Worm (Caenorhabditis elegans) whole organism, early embryonic: ENCODE measurements around the gene B0034.1.

ENCODE experiments used
- B0310.2 ChIP-seq: sonication (generic microtip); optimal IDR thresholded peaks from 2 replicates; lab custom pipeline; 2016; ENCODE audit warnings: mild to moderate bottlenecking, missing genetic modification characterization, missing compliant biosample characterization
- F13C5.2 ChIP-seq: sonication (generic microtip); optimal IDR thresholded peaks from 2 replicates; lab custom pipeline; 2017; ENCODE audit warnings: mild to moderate bottlenecking, missing genetic modification characterization, inconsistent platforms, missing compliant biosample characterization
- aly-1 ChIP-seq: sonication (generic microtip); optimal IDR thresholded peaks from 2 replicates; lab custom pipeline; 2016; ENCODE audit warnings: missing genetic modification characterization, missing compliant biosample characterization
- ama-1 ChIP-seq: fragments of 150-350 bp; optimal IDR thresholded peaks from 2 replicates; lab custom pipeline; 2014
- ceh-13 ChIP-seq: fragments of 200-800 bp; sonication (Bioruptor generic); optimal IDR thresholded peaks from 2 replicates; lab custom pipeline; 2018; ENCODE audit warnings: mild to moderate bottlenecking, missing genetic modification characterization, missing compliant biosample characterization
- ceh-36 ChIP-seq: sonication (generic microtip); optimal IDR thresholded peaks from 2 replicates; lab custom pipeline; 2016; ENCODE audit warnings: missing genetic modification characterization, inconsistent platforms, missing compliant biosample characterization
- ets-7 ChIP-seq: sonication (generic microtip); optimal IDR thresholded peaks from 2 replicates; lab custom pipeline; 2016; ENCODE audit warnings: missing genotype, missing genetic modification characterization, missing compliant biosample characterization
- flt-1 ChIP-seq: fragments of 200-800 bp; sonication (Bioruptor generic); IDR thresholded peaks from 2 replicates; pipeline ENCODE4 v1.3.6; 2022; ENCODE audit warnings: missing genetic modification characterization, missing compliant biosample characterization
- hmbx-1 ChIP-seq: sonication (generic microtip); optimal IDR thresholded peaks from 2 replicates; lab custom pipeline; 2016; ENCODE audit warnings: mild to moderate bottlenecking, missing genetic modification characterization, missing compliant biosample characterization
- hmg-4 ChIP-seq: fragments of 200-800 bp; sonication (Bioruptor generic); optimal IDR thresholded peaks from 2 replicates; lab custom pipeline; 2018; ENCODE audit warnings: mild to moderate bottlenecking, missing genetic modification characterization, missing compliant biosample characterization
- hnd-1 ChIP-seq: sonication (generic microtip); optimal IDR thresholded peaks from 2 replicates; lab custom pipeline; 2016; ENCODE audit warnings: missing genetic modification characterization, missing compliant biosample characterization
- pes-1 ChIP-seq: fragments of 200-800 bp; sonication (Bioruptor generic); IDR thresholded peaks from 2 replicates; pipeline ENCODE4 v1.3.6; 2022; ENCODE audit warnings: missing genetic modification reagents, missing genetic modification characterization, missing compliant biosample characterization
- scrt-1 ChIP-seq: fragments of 200-800 bp; sonication (Bioruptor generic); IDR thresholded peaks from 2 replicates; pipeline ENCODE4 v1.3.6; 2022; ENCODE audit warnings: missing genetic modification characterization, missing compliant biosample characterization
- sea-1 ChIP-seq: fragments of 200-800 bp; sonication (Bioruptor generic); conservative IDR thresholded peaks from 2 replicates; pipeline ENCODE4 v1.3.6; 2022; ENCODE audit warnings: missing genetic modification characterization, missing compliant biosample characterization
- tbx-11 ChIP-seq: fragments of 200-800 bp; sonication (Bioruptor generic); IDR thresholded peaks from 2 replicates; pipeline ENCODE4 v1.3.6; 2022; ENCODE audit warnings: missing genetic modification characterization, missing compliant biosample characterization
- tbx-37 ChIP-seq: fragments of 200-800 bp; sonication (Bioruptor generic); conservative IDR thresholded peaks from 2 replicates; pipeline ENCODE4 v1.3.6; 2022; ENCODE audit warnings: missing genetic modification reagents, missing genetic modification characterization, missing compliant biosample characterization
- tra-4 ChIP-seq: sonication (generic microtip); optimal IDR thresholded peaks from 2 replicates; lab custom pipeline; 2017; ENCODE audit warnings: missing genetic modification characterization, missing compliant biosample characterization

Gene B0034.1

DNA sequence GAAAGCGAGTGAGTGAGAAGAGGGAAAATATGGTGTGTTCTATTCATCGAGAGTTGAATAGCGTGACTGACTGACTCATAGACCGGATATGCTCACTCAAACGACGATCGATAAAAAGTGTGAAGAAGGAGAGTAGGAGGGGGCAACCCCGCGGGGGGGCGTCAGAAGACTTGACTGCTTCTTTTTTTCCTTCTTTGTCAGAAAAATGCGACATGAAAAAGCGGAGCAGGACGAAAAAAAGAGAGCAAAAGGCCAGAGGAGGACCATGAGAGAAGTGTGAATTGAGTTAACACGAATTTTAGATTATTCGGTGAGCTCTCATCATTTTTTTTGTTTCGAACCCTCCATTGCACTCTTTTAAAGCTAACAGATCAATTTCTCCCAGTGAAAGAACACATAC, 5.8 kb upstream of the B0034.1 start:
- no peak for TF ChIP-seq hnd-1 (tag; lab: Kevin White, UChicago)
- no peak for TF ChIP-seq pes-1 (GFP tag; lab: Robert Waterston, UW)
- TF ChIP-seq tra-4 (tag; lab: Kevin White, UChicago), result no peak

ce11 chrII:5964962-5965361, 3.2 kb upstream of the B0034.1 start:
- no peak for TF ChIP-seq tbx-11 (GFP tag; lab: Robert Waterston, UW)
- TF ChIP-seq F13C5.2 (tag; lab: Kevin White, UChicago), result no peak
- TF ChIP-seq ceh-36, result no peak
- no peak for TF ChIP-seq B0310.2 (tag; lab: Kevin White, UChicago)

DNA sequence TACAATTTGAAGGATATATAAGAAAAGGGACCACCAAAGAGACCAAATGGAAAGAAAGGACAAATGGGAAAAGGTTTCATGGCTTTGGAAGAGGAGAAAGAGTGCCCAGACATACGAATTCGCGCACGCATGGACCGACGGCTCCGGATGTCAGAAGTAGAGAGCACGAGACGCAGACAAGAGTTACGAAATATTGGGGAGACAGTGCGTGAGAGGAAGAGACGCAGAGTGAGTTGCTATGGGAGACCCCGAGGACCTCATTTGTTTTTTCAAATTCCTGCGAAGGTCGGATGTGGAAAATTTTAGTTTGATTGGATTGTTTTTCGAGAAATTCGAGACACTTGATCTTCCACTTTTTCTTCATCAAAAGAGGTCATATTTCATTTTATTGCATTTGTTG, 1.5 kb upstream of the B0034.1 start:
- no peak for TF ChIP-seq B0310.2 (tag; lab: Kevin White, UChicago)
- no peak for TF ChIP-seq sea-1 (GFP tag; lab: Robert Waterston, UW)
- peak; percentile 2 for TF ChIP-seq ets-7 (tag; lab: Kevin White, UChicago)

- TF ChIP-seq sea-1 (GFP tag; lab: Robert Waterston, UW) (no peak), flt-1 (GFP tag; lab: Robert Waterston, UW) (no peak), scrt-1 (GFP tag; lab: Robert Waterston, UW) (no peak), pes-1 (GFP tag; lab: Robert Waterston, UW) (no peak), ets-7 (tag; lab: Kevin White, UChicago) (no peak), hnd-1 (tag; lab: Kevin White, UChicago) (no peak), tbx-11 (GFP tag; lab: Robert Waterston, UW) (no peak), F13C5.2 (tag; lab: Kevin White, UChicago) (no peak), B0310.2 (tag; lab: Kevin White, UChicago) (no peak), ama-1 (lab: Kevin White, UChicago) (no peak), tra-4 (tag; lab: Kevin White, UChicago) (no peak), ceh-36 (no peak), aly-1 (tag; lab: Kevin White, UChicago) (no peak), ceh-13 (GFP tag; lab: Kevin White, UChicago) (no peak), tbx-37 (no peak), hmbx-1 (tag; lab: Kevin White, UChicago) (no peak)
These were observed 1.2 kb downstream of the B0034.1 start, which contains the start of gene B0034.4 for ce11 chrII:5969303-5969702. Gene B0034.4 (minus strand): TSS chrII:5969531.

DNA sequence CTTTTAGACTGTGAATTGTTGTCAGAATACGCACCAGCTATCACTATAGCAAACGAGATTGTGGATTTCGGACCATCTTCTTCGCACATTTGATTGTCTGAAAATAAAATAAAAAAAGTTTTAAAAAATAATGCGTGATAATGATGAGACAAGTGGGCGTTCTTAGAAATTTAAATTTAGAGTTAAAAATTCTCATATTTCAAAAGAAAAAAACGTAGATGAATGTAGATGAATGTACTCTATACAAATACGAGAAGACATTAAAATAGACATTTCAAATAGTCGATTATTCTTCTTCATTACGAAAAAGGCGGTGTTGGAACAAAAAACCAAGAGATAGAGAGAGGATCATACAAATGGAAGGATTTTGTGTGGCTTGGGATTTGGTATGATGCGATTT, 6.7 kb downstream of the B0034.1 start, which contains the start of gene B0034.5:
B0034.5 (minus strand) TSS at position 101 of the 400 bp plus-strand sequence.
- no peak for TF ChIP-seq pes-1 (GFP tag; lab: Robert Waterston, UW)
- TF ChIP-seq tbx-37, result no peak
- no peak for TF ChIP-seq hmbx-1 (tag; lab: Kevin White, UChicago)
- no peak for TF ChIP-seq ets-7 (tag; lab: Kevin White, UChicago)
- no peak for TF ChIP-seq tra-4 (tag; lab: Kevin White, UChicago)
- TF ChIP-seq ceh-13 (GFP tag; lab: Kevin White, UChicago), result no peak
- TF ChIP-seq hnd-1 (tag; lab: Kevin White, UChicago), result no peak
- TF ChIP-seq flt-1 (GFP tag; lab: Robert Waterston, UW), result no peak
- TF ChIP-seq tbx-11 (GFP tag; lab: Robert Waterston, UW), result no peak
- TF ChIP-seq ama-1 (lab: Kevin White, UChicago), result no peak
- TF ChIP-seq scrt-1 (GFP tag; lab: Robert Waterston, UW), result no peak
- no peak for TF ChIP-seq ceh-36
- TF ChIP-seq B0310.2 (tag; lab: Kevin White, UChicago), result no peak
- TF ChIP-seq F13C5.2 (tag; lab: Kevin White, UChicago), result no peak
- TF ChIP-seq sea-1 (GFP tag; lab: Robert Waterston, UW), result no peak
- TF ChIP-seq aly-1 (tag; lab: Kevin White, UChicago), result no peak
- TF ChIP-seq hmg-4 (GFP tag; lab: Kevin White, UChicago), result no peak

DNA sequence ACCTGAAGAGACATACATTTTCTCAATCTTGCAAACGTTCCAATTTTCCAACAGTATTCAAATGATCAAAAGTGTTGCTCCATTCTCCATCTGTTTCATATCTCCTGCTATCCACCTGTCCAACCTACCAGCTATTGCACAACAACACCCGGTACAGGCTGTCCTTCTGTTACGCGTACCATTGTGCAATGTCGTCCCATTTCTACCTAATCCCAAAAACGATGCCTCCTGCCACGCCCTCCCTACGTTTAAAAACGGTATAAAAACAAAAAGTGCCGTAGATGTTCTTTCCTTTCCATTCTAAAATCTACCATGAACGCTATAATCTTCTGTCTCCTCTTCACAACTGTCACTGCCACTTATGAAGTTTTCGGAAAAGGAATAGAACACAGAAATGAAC, 20.1 kb downstream of the B0034.1 start, which contains the start of gene ins-2:
ins-2 (plus strand) TSS at position 301 of the 400 bp plus-strand sequence.
- TF ChIP-seq tbx-37, result no peak
- TF ChIP-seq sea-1 (GFP tag; lab: Robert Waterston, UW), result no peak
- no peak for TF ChIP-seq ama-1 (lab: Kevin White, UChicago)
- TF ChIP-seq pes-1 (GFP tag; lab: Robert Waterston, UW), result no peak
- no peak for TF ChIP-seq flt-1 (GFP tag; lab: Robert Waterston, UW)
- no peak for TF ChIP-seq aly-1 (tag; lab: Kevin White, UChicago)
- no peak for TF ChIP-seq F13C5.2 (tag; lab: Kevin White, UChicago)
- no peak for TF ChIP-seq tra-4 (tag; lab: Kevin White, UChicago)
- no peak for TF ChIP-seq hnd-1 (tag; lab: Kevin White, UChicago)
- no peak for TF ChIP-seq ceh-13 (GFP tag; lab: Kevin White, UChicago)
- no peak for TF ChIP-seq ets-7 (tag; lab: Kevin White, UChicago)

DNA sequence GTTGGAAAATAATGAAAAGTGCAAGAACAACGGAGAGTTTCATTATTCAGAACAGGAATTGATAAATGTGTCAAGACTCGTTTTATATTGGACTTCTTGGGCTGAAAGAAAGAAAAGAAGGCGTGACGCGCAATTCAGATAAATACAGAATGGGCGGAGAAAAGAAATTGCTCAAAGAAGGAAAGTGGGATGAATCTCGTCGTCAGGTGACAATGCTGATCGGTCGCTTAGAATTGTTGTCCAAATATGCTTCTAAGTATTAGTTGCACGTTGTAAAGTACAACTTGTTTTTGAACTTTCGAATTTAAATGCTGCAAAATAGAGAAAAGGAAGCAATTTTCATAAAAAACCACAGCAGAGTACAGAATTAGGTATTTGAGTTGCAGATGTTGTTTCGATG, 22.5 kb downstream of the B0034.1 start, which contains the start of gene ins-3:
ins-3 (minus strand) TSS at position 101 of the 400 bp plus-strand sequence.
- TF ChIP-seq scrt-1 (GFP tag; lab: Robert Waterston, UW) (no peak), ceh-13 (GFP tag; lab: Kevin White, UChicago) (no peak)

- TF ChIP-seq pes-1 (GFP tag; lab: Robert Waterston, UW) (no peak), sea-1 (GFP tag; lab: Robert Waterston, UW) (no peak), B0310.2 (tag; lab: Kevin White, UChicago) (no peak), hnd-1 (tag; lab: Kevin White, UChicago) (no peak), hmbx-1 (tag; lab: Kevin White, UChicago) (no peak), tbx-11 (GFP tag; lab: Robert Waterston, UW) (no peak), tbx-37 (no peak), ceh-36 (no peak), ceh-13 (GFP tag; lab: Kevin White, UChicago) (no peak), ets-7 (tag; lab: Kevin White, UChicago) (no peak), tra-4 (tag; lab: Kevin White, UChicago) (no peak), ama-1 (lab: Kevin White, UChicago) (no peak), scrt-1 (GFP tag; lab: Robert Waterston, UW) (no peak), F13C5.2 (tag; lab: Kevin White, UChicago) (no peak), flt-1 (GFP tag; lab: Robert Waterston, UW) (no peak), aly-1 (tag; lab: Kevin White, UChicago) (no peak), hmg-4 (GFP tag; lab: Kevin White, UChicago) (no peak)
These were observed 27.9 kb downstream of the B0034.1 start, which contains the start of gene ins-4 for ce11 chrII:5996066-5996465. Gene ins-4 (plus strand): TSS chrII:5996366.
